Worm (Caenorhabditis elegans): Measurements from ENCODE around the gene K11C4.2.
A peak's percentile ranks its signal among the peaks of the same experiment; 100 is the strongest.

Gene K11C4.2

ce11 chrV:6875795-6876194 lies 19.1 kb upstream of the K11C4.2 start:
- TF ChIP-seq elt-3 (tag; optimal IDR thresholded peaks at IDR 0.05) = no peak
- no peak for TF ChIP-seq cnd-1 (tag; optimal IDR thresholded peaks at IDR 0.05)
- TF ChIP-seq ceh-43 (GFP tag; optimal IDR thresholded peaks at IDR 0.05) = no peak
- TF ChIP-seq nhr-12 (tag; optimal IDR thresholded peaks at IDR 0.05) = no peak
- no peak for TF ChIP-seq unc-62 (GFP tag; optimal IDR thresholded peaks at IDR 0.05)
- TF ChIP-seq mep-1 (tag; optimal IDR thresholded peaks at IDR 0.05) = no peak

- TF ChIP-seq lin-13 (tag; optimal IDR thresholded peaks at IDR 0.05) (no peak), ham-2 (GFP tag; optimal IDR thresholded peaks at IDR 0.05) (peak; percentile 59), pha-4 (tag; optimal IDR thresholded peaks at IDR 0.05) (peak; percentile 0), M03D4.4 (tag; optimal IDR thresholded peaks at IDR 0.05) (no peak), ces-1 (GFP tag; optimal IDR thresholded peaks at IDR 0.05) (peak; percentile 16), elt-1 (tag; optimal IDR thresholded peaks at IDR 0.05; ENCODE audit: borderline replicate concordance, insufficient read depth) (peak; percentile 75)
Observed at ce11 chrV:6876763-6877515, 17.9 kb upstream of the K11C4.2 start.

- TF ChIP-seq nhr-2 (tag; optimal IDR thresholded peaks at IDR 0.05) = no peak
- no peak for TF ChIP-seq nhr-28 (tag; optimal IDR thresholded peaks at IDR 0.05)
- TF ChIP-seq elt-3 (tag; optimal IDR thresholded peaks at IDR 0.05) = no peak
- TF ChIP-seq ham-2 (GFP tag; optimal IDR thresholded peaks at IDR 0.05) = no peak
- TF ChIP-seq flh-1 (GFP tag; optimal IDR thresholded peaks at IDR 0.05) = no peak
- TF ChIP-seq pha-4 (tag; optimal IDR thresholded peaks at IDR 0.05) = no peak
- TF ChIP-seq ces-1 (GFP tag; optimal IDR thresholded peaks at IDR 0.05) = no peak
- TF ChIP-seq mls-2 (tag; optimal IDR thresholded peaks at IDR 0.05) = no peak
- TF ChIP-seq sem-2 (GFP tag; optimal IDR thresholded peaks at IDR 0.05) = no peak
- no peak for TF ChIP-seq drap-1 (GFP tag; optimal IDR thresholded peaks at IDR 0.05)
- no peak for TF ChIP-seq mab-5 (tag; optimal IDR thresholded peaks at IDR 0.05)
- TF ChIP-seq ceh-43 (GFP tag; optimal IDR thresholded peaks at IDR 0.05) = no peak
- TF ChIP-seq zip-8 (tag; optimal IDR thresholded peaks at IDR 0.05) = no peak
- TF ChIP-seq nhr-237 (tag; optimal IDR thresholded peaks at IDR 0.05) = no peak
- TF ChIP-seq ztf-11 (tag; optimal IDR thresholded peaks at IDR 0.05) = no peak
- no peak for TF ChIP-seq ceh-83 (GFP tag; optimal IDR thresholded peaks at IDR 0.05)
- no peak for TF ChIP-seq blmp-1 (tag; optimal IDR thresholded peaks at IDR 0.05)
- TF ChIP-seq unc-39 (tag; optimal IDR thresholded peaks at IDR 0.05) = no peak
- no peak for TF ChIP-seq elt-1 (tag; optimal IDR thresholded peaks at IDR 0.05; ENCODE audit: borderline replicate concordance, insufficient read depth)
- TF ChIP-seq unc-62 (GFP tag; optimal IDR thresholded peaks at IDR 0.05) = no peak
Observed at ce11 chrV:6878559-6878958, 16.3 kb upstream of the K11C4.2 start.

- TF ChIP-seq nhr-76 (tag; optimal IDR thresholded peaks at IDR 0.05) (no peak), pha-4 (tag; optimal IDR thresholded peaks at IDR 0.05) (peak; percentile 69), mep-1 (tag; optimal IDR thresholded peaks at IDR 0.05) (peak; percentile 62), bed-3 (GFP tag; optimal IDR thresholded peaks at IDR 0.05) (no peak), snpc-4 (tag; optimal IDR thresholded peaks at IDR 0.05) (no peak), unc-120 (tag; optimal IDR thresholded peaks at IDR 0.05; ENCODE audit: poor library complexity, severe bottlenecking) (peak; percentile 90), ceh-43 (GFP tag; optimal IDR thresholded peaks at IDR 0.05) (peak; percentile 33), mls-2 (tag; optimal IDR thresholded peaks at IDR 0.05) (peak; percentile 86), nhr-12 (tag; optimal IDR thresholded peaks at IDR 0.05) (no peak), ceh-83 (GFP tag; optimal IDR thresholded peaks at IDR 0.05) (peak; percentile 53), zip-8 (tag; optimal IDR thresholded peaks at IDR 0.05) (no peak), lsy-2 (tag; optimal IDR thresholded peaks at IDR 0.05) (peak; percentile 55), mab-5 (tag; optimal IDR thresholded peaks at IDR 0.05) (no peak), elt-3 (tag; optimal IDR thresholded peaks at IDR 0.05) (no peak), ceh-39 (tag; optimal IDR thresholded peaks at IDR 0.05) (peak; percentile 34), blmp-1 (tag; optimal IDR thresholded peaks at IDR 0.05) (no peak), ham-2 (GFP tag; optimal IDR thresholded peaks at IDR 0.05) (peak; percentile 80), nhr-28 (tag; optimal IDR thresholded peaks at IDR 0.05) (no peak), unc-39 (tag; optimal IDR thresholded peaks at IDR 0.05) (peak; percentile 65), flh-1 (GFP tag; optimal IDR thresholded peaks at IDR 0.05) (no peak), drap-1 (GFP tag; optimal IDR thresholded peaks at IDR 0.05) (peak; percentile 76), ces-1 (GFP tag; optimal IDR thresholded peaks at IDR 0.05) (peak; percentile 52), nhr-237 (tag; optimal IDR thresholded peaks at IDR 0.05) (peak; percentile 43), sptf-1 (tag; optimal IDR thresholded peaks at IDR 0.05) (peak; percentile 69), lin-32 (GFP tag; optimal IDR thresholded peaks at IDR 0.05) (peak; percentile 22), ztf-11 (tag; optimal IDR thresholded peaks at IDR 0.05) (peak; percentile 15), cnd-1 (tag; optimal IDR thresholded peaks at IDR 0.05) (peak; percentile 70), tbx-8 (GFP tag; optimal IDR thresholded peaks at IDR 0.05) (no peak), sem-2 (GFP tag; optimal IDR thresholded peaks at IDR 0.05) (no peak), M03D4.4 (tag; optimal IDR thresholded peaks at IDR 0.05) (peak; percentile 33), nhr-2 (tag; optimal IDR thresholded peaks at IDR 0.05) (peak; percentile 78), hlh-1 (tag; optimal IDR thresholded peaks at IDR 0.05) (peak; percentile 61), lin-13 (tag; optimal IDR thresholded peaks at IDR 0.05) (peak; percentile 20), elt-1 (tag; optimal IDR thresholded peaks at IDR 0.05; ENCODE audit: borderline replicate concordance, insufficient read depth) (no peak), unc-62 (GFP tag; optimal IDR thresholded peaks at IDR 0.05) (peak; percentile 80)
Observed at ce11 chrV:6879490-6879889, 15.4 kb upstream of the K11C4.2 start.

All from whole organism, mixed stage, embryonic.